Worm (Caenorhabditis elegans): Measurements from ENCODE around the gene K02E10.4.

DNA sequence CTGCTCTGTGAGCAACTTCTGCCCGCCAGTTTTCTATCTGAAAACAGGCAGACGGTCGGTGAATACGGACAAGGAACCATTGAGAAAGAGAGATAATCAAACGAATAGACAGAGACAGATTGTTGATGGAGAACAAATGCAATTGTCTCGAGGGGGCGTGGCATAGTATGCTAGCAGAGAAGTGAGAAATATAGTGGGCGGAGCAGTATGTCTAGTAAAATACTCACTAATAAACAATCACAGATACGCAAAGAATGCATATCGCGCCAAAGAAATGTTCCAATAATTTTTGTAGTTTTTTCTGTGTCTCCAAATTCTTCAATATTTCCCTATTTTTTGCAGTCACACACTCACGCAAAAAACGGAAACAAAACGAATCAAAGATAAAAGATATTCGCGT, 49.3 kb downstream of the K02E10.4 start, which contains the start of gene tbc-12:
- TF ChIP-seq ztf-23 (GFP tag; IDR thresholded peaks at IDR 0.05) (no peak), T22C8.4 (GFP tag; IDR thresholded peaks at IDR 0.05) (no peak)
